Worm (Caenorhabditis elegans) whole organism, L4/young adult: ENCODE results near the gene ugt-15.

Experiments used
- W03F9.2 ChIP-seq: fragments of 150-350 bp; optimal IDR thresholded peaks from 2 replicates; lab custom pipeline; 2014; ENCODE audit warnings: missing biosample characterization, missing genetic modification characterization
- dao-5 ChIP-seq: sonication (generic microtip); optimal IDR thresholded peaks from 2 replicates; lab custom pipeline; 2016; ENCODE audit warnings: missing genotype, missing genetic modification characterization, moderate library complexity, missing compliant biosample characterization
- him-1 ChIP-seq: sonication (generic microtip); optimal IDR thresholded peaks from 2 replicates; lab custom pipeline; 2016; ENCODE audit warnings: missing genotype, missing genetic modification reagents, missing genetic modification characterization, missing compliant biosample characterization

DNA sequence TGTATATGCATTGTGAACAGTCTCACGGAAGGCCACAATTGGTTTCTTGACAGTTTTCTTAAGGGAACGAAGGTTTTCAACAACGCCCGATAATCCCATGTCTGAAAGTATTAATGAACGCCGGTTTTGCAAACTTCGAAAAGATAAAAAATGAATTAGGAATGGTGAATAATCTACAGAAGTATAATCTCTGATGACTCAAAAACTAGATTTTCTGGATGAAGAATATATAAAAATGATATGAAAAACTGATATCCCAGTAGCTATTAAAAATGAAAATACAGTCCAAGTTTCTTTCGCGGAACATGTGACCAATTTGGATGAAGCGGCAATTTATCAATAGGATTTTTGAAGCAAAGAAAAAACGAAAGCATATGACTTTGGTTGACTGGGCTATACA, 13.3 kb upstream of the ugt-15 start, which contains the start of gene ZC443.3:
- TF ChIP-seq him-1 (tag; lab: Kevin White, UChicago) (no peak), dao-5 (tag; lab: Kevin White, UChicago) (no peak), W03F9.2 (tag; lab: Kevin White, UChicago) (no peak)
